Worm (Caenorhabditis elegans): ENCODE data around the gene skih-2.
A peak's percentile ranks its signal among the peaks of the same experiment; 100 is the strongest.

The skih-2 gene

ce11 chrIV:11148788-11149366 is 6.7 kb upstream of the skih-2 start (continued):
- TF ChIP-seq grh-1 (GFP tag; IDR thresholded peaks at IDR 0.05) (no peak), ztf-4 (tag; optimal IDR thresholded peaks at IDR 0.05) (no peak), fkh-8 (tag; optimal IDR thresholded peaks at IDR 0.05) (peak; percentile 49), unc-98 (GFP tag; IDR thresholded peaks at IDR 0.05) (no peak), lin-13 (GFP tag; optimal IDR thresholded peaks at IDR 0.05) (no peak), egl-13 (tag; optimal IDR thresholded peaks at IDR 0.05) (no peak), blmp-1 (tag; optimal IDR thresholded peaks at IDR 0.05) (peak; percentile 25), C04F5.9 (tag; optimal IDR thresholded peaks at IDR 0.05) (no peak), lin-35 (GFP tag; optimal IDR thresholded peaks at IDR 0.05) (peak in 1 of 2 experiments; percentile 23), skn-1 (tag; optimal IDR thresholded peaks at IDR 0.05) (peak; percentile 15), unc-86 (tag; optimal IDR thresholded peaks at IDR 0.05) (no peak), hlh-17 (GFP tag; optimal IDR thresholded peaks at IDR 0.05; ENCODE audit: borderline replicate concordance) (no peak), ceh-63 (GFP tag; optimal IDR thresholded peaks at IDR 0.05) (no peak), nhr-71 (tag; optimal IDR thresholded peaks at IDR 0.05) (peak; percentile 25), F16B12.6 (tag; optimal IDR thresholded peaks at IDR 0.05) (peak; percentile 8), pqm-1 (tag; optimal IDR thresholded peaks at IDR 0.05) (no peak), fkh-4 (tag; optimal IDR thresholded peaks at IDR 0.05; ENCODE audit: borderline replicate concordance) (peak; percentile 2), pax-3 (tag; optimal IDR thresholded peaks at IDR 0.05) (peak; percentile 68), unc-30 (tag; optimal IDR thresholded peaks at IDR 0.05) (no peak), efl-1 (optimal IDR thresholded peaks at IDR 0.05) (no peak), efl-1 (GFP tag; optimal IDR thresholded peaks at IDR 0.05 in 1 of 2) (peak; percentile 4 to 63), efl-3 (GFP tag; optimal IDR thresholded peaks at IDR 0.05) (no peak), rnt-1 (tag; optimal IDR thresholded peaks at IDR 0.05) (peak; percentile 36), ets-5 (GFP tag; IDR thresholded peaks at IDR 0.05) (no peak), jun-1 (tag; optimal IDR thresholded peaks at IDR 0.05) (no peak), sox-4 (tag; optimal IDR thresholded peaks at IDR 0.05) (no peak)

ce11 chrIV:11146962-11147470 is 4.9 kb upstream of the skih-2 start, which contains the start of gene pigq-1:
Gene pigq-1 (minus strand): TSS chrIV:11147247.
- TF ChIP-seq nhr-90 (tag; optimal IDR thresholded peaks at IDR 0.05; ENCODE audit: poor library complexity) (peak; percentile 55), pax-3 (tag; optimal IDR thresholded peaks at IDR 0.05) (peak; percentile 6), efl-1 (optimal IDR thresholded peaks at IDR 0.05) (peak in 1 of 2 experiments; percentile 13), efl-1 (GFP tag; optimal IDR thresholded peaks at IDR 0.05 in 1 of 2) (peak in 1 of 2 experiments; percentile 93), elt-3 (tag; optimal IDR thresholded peaks at IDR 0.05) (peak in 1 of 6 experiments; percentile 20), blmp-1 (tag; optimal IDR thresholded peaks at IDR 0.05) (no peak), lin-35 (GFP tag; optimal IDR thresholded peaks at IDR 0.05) (no peak), Y116A8C.19 (tag; optimal IDR thresholded peaks at IDR 0.05; ENCODE audit: borderline replicate concordance) (no peak), aly-2 (tag; optimal IDR thresholded peaks at IDR 0.05) (peak; percentile 90), snu-23 (GFP tag; optimal IDR thresholded peaks at IDR 0.05) (peak; percentile 31), dpl-1 (GFP tag; optimal IDR thresholded peaks at IDR 0.05) (no peak), nhr-71 (tag; optimal IDR thresholded peaks at IDR 0.05) (peak; percentile 42), hpl-2 (GFP tag; optimal IDR thresholded peaks at IDR 0.05) (no peak), nhr-47 (tag; optimal IDR thresholded peaks at IDR 0.05) (peak; percentile 28), nhr-85 (tag) (peak; percentile 66), dsc-1 (tag; optimal IDR thresholded peaks at IDR 0.05) (no peak), lsy-2 (tag; optimal IDR thresholded peaks at IDR 0.05) (peak; percentile 32 to 35), jun-1 (tag; optimal IDR thresholded peaks at IDR 0.05) (no peak), ama-1 (optimal IDR thresholded peaks at IDR 0.05) (peak; percentile 64), nhr-19 (GFP tag; conservative IDR thresholded peaks at IDR 0.05) (peak; percentile 26; the same call in 1 of the 2 replicates), elt-2 (tag; optimal IDR thresholded peaks at IDR 0.05) (peak; percentile 20), unc-98 (GFP tag; IDR thresholded peaks at IDR 0.05) (no peak), ceh-8 (GFP tag; optimal IDR thresholded peaks at IDR 0.05) (no peak)

Data from whole organism, L1 larva.